Worm (Caenorhabditis elegans) whole organism, L1 larva: ENCODE results near the gene bath-37.

Source experiments
- nhr-11 ChIP-seq: fragments of 150-350 bp; optimal IDR thresholded peaks from 2 replicates; lab custom pipeline; 2014; ENCODE audit warnings: missing biosample characterization, missing genetic modification characterization
- nhr-28 ChIP-seq: fragments of 150-350 bp; optimal IDR thresholded peaks from 2 replicates; lab custom pipeline; 2014; ENCODE audit warnings: missing biosample characterization, missing genetic modification characterization
- tbx-2 ChIP-seq: sonication (generic microtip); optimal IDR thresholded peaks from 2 replicates; lab custom pipeline; 2016; ENCODE audit warnings: missing genetic modification characterization, missing compliant biosample characterization
- unc-98 ChIP-seq: fragments of 200-800 bp; sonication (Bioruptor generic); IDR thresholded peaks from 2 replicates; pipeline ENCODE4 v1.3.6; 2022; ENCODE audit warnings: missing genetic modification characterization, missing compliant biosample characterization
- ztf-11 ChIP-seq, 2 experiments: sonication (generic microtip); optimal IDR thresholded peaks; 2 replicates each; lab custom pipeline; 2016 to 2017; ENCODE audit warnings: missing genetic modification characterization in 2 of 2, missing biosample characterization in 1 of 2, missing compliant biosample characterization in 1 of 2

DNA sequence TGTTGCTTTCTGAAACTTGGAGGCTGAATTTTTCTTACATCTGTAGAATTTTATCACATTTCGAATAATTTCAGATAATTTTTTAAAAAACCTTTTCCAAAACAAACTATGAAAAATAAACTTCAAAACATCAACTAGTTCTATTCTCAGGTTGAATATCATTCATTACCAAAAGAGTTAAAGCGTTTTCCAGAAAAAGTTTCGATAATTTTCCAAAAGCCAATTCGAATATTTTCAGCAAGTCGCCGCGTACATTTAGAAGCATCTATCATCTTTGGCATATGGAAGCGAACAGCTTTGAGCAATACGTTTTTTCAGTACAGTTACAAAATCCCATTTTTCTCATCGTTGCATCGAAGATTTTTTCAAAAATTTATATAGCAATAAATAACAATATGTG lies 31.8 kb upstream of the bath-37 start:
- TF ChIP-seq unc-98 (GFP tag; lab: Robert Waterston, UW), result no peak
- TF ChIP-seq nhr-28 (tag; lab: Kevin White, UChicago), result no peak
- TF ChIP-seq nhr-11 (tag; lab: Kevin White, UChicago), result no peak
- no peak for TF ChIP-seq tbx-2 (tag; lab: Kevin White, UChicago)
- peak in 1 of 2 experiments; percentile 16 for TF ChIP-seq ztf-11 (tag; optimal IDR thresholded peaks at IDR 0.05; lab: Kevin White, UChicago)
